Worm (Caenorhabditis elegans) whole organism, mixed stage, embryonic: ENCODE data around the gene degt-1.

Source experiments
- M03D4.4 ChIP-seq: sonication (generic microtip); optimal IDR thresholded peaks from 2 replicates; lab custom pipeline; 2017; ENCODE audit warnings: mild to moderate bottlenecking, missing genetic modification characterization, missing compliant biosample characterization
- bed-3 ChIP-seq: fragments of 200-800 bp; sonication (Bioruptor generic); optimal IDR thresholded peaks from 3 replicates; lab custom pipeline; 2018; ENCODE audit warnings: mild to moderate bottlenecking, missing genetic modification characterization, moderate library complexity, missing compliant biosample characterization
- blmp-1 ChIP-seq: fragments of 150-350 bp; optimal IDR thresholded peaks from 2 replicates; lab custom pipeline; 2014; ENCODE audit warnings: missing biosample characterization, missing genetic modification characterization
- ceh-39 ChIP-seq: fragments of 150-350 bp; optimal IDR thresholded peaks from 2 replicates; lab custom pipeline; 2014; ENCODE audit warnings: missing biosample characterization, missing genetic modification characterization
- ceh-83 ChIP-seq: fragments of 200-800 bp; sonication (Bioruptor generic); optimal IDR thresholded peaks from 2 replicates; lab custom pipeline; 2018; ENCODE audit warnings: mild to moderate bottlenecking, missing genetic modification characterization, missing compliant biosample characterization
- ces-1 ChIP-seq: fragments of 150-350 bp; optimal IDR thresholded peaks from 2 replicates; lab custom pipeline; 2014; ENCODE audit warnings: missing biosample characterization, missing genetic modification reagents, missing genetic modification characterization
- drap-1 ChIP-seq: fragments of 200-800 bp; sonication (Bioruptor generic); optimal IDR thresholded peaks from 3 replicates; lab custom pipeline; 2018; ENCODE audit warnings: mild to moderate bottlenecking, missing genetic modification characterization, missing compliant biosample characterization
- elt-1 ChIP-seq: sonication (generic microtip); optimal IDR thresholded peaks from 2 replicates; lab custom pipeline; 2017; ENCODE audit warnings: missing genetic modification characterization, mild to moderate bottlenecking, missing compliant biosample characterization, antibody characterized with exemption, moderate library complexity, borderline replicate concordance; ENCODE audit not compliant: insufficient read depth
- elt-3 ChIP-seq: fragments of 150-350 bp; optimal IDR thresholded peaks from 2 replicates; lab custom pipeline; 2014; ENCODE audit warnings: missing biosample characterization, missing genetic modification characterization
- ham-2 ChIP-seq: fragments of 200-800 bp; sonication (Bioruptor generic); optimal IDR thresholded peaks from 2 replicates; lab custom pipeline; 2018; ENCODE audit warnings: mild to moderate bottlenecking, missing genetic modification characterization, missing compliant biosample characterization
- lin-13 ChIP-seq: fragments of 150-350 bp; optimal IDR thresholded peaks from 2 replicates; lab custom pipeline; 2014; ENCODE audit warnings: missing biosample characterization, missing genetic modification characterization
- lin-32 ChIP-seq: fragments of 200-800 bp; sonication (Bioruptor generic); optimal IDR thresholded peaks from 2 replicates; lab custom pipeline; 2018; ENCODE audit warnings: mild to moderate bottlenecking, missing genetic modification characterization, missing compliant biosample characterization
- lsy-2 ChIP-seq: fragments of 150-350 bp; optimal IDR thresholded peaks from 2 replicates; lab custom pipeline; 2014; ENCODE audit warnings: missing biosample characterization, missing genetic modification characterization
- mab-5 ChIP-seq: fragments of 150-350 bp; optimal IDR thresholded peaks from 2 replicates; lab custom pipeline; 2014; ENCODE audit warnings: missing biosample characterization, missing genetic modification characterization
- mep-1 ChIP-seq: fragments of 150-350 bp; optimal IDR thresholded peaks from 2 replicates; lab custom pipeline; 2017; ENCODE audit warnings: missing biosample characterization, missing genetic modification reagents, missing genetic modification characterization, inconsistent platforms
- mls-2 ChIP-seq: sonication (generic microtip); optimal IDR thresholded peaks from 2 replicates; lab custom pipeline; 2016; ENCODE audit warnings: mild to moderate bottlenecking, missing genetic modification characterization, moderate library complexity, missing compliant biosample characterization
- nhr-2 ChIP-seq: fragments of 150-350 bp; optimal IDR thresholded peaks from 2 replicates; lab custom pipeline; 2014; ENCODE audit warnings: missing biosample characterization, missing genetic modification characterization
- nhr-237 ChIP-seq: fragments of 150-350 bp; optimal IDR thresholded peaks from 2 replicates; lab custom pipeline; 2014; ENCODE audit warnings: missing biosample characterization, missing genetic modification characterization
- nhr-28 ChIP-seq: fragments of 150-350 bp; optimal IDR thresholded peaks from 2 replicates; lab custom pipeline; 2014; ENCODE audit warnings: missing biosample characterization, missing genetic modification characterization
- nhr-76 ChIP-seq: sonication (generic microtip); optimal IDR thresholded peaks from 2 replicates; lab custom pipeline; 2017; ENCODE audit warnings: missing biosample characterization, missing genetic modification characterization
- pha-4 ChIP-seq: fragments of 150-350 bp; optimal IDR thresholded peaks from 2 replicates; lab custom pipeline; 2018; ENCODE audit warnings: missing biosample characterization, missing genetic modification reagents, missing genetic modification characterization
- sem-2 ChIP-seq: fragments of 200-800 bp; sonication (Bioruptor generic); optimal IDR thresholded peaks from 2 replicates; lab custom pipeline; 2018; ENCODE audit warnings: mild to moderate bottlenecking, missing genetic modification characterization, missing compliant biosample characterization
- snpc-4 ChIP-seq: fragments of 150-350 bp; optimal IDR thresholded peaks from 2 replicates; lab custom pipeline; 2014; ENCODE audit warnings: missing biosample characterization, missing genetic modification characterization
- sptf-1 ChIP-seq: sonication (generic microtip); optimal IDR thresholded peaks from 2 replicates; lab custom pipeline; 2017; ENCODE audit warnings: mild to moderate bottlenecking, missing genetic modification characterization, moderate library complexity, missing compliant biosample characterization
- tbx-8 ChIP-seq: fragments of 200-800 bp; sonication (Bioruptor generic); optimal IDR thresholded peaks from 2 replicates; lab custom pipeline; 2018; ENCODE audit warnings: mild to moderate bottlenecking, missing genetic modification characterization, moderate library complexity, missing compliant biosample characterization
- unc-120 ChIP-seq: sonication (generic microtip); optimal IDR thresholded peaks from 2 replicates; lab custom pipeline; 2017; ENCODE audit warnings: missing genetic modification characterization, missing compliant biosample characterization; ENCODE audit not compliant: poor library complexity, severe bottlenecking
- unc-39 ChIP-seq: fragments of 150-350 bp; optimal IDR thresholded peaks from 2 replicates; lab custom pipeline; 2014; ENCODE audit warnings: missing biosample characterization, missing genetic modification characterization

Gene degt-1

ce11 chrV:10516702-10517101, 23.4 kb upstream of the degt-1 start:
- TF ChIP-seq ces-1 (peak; percentile 48), ham-2 (no peak), mab-5 (tag; lab: Kevin White, UChicago) (no peak)

- TF ChIP-seq unc-39 (tag; lab: Kevin White, UChicago) (no peak), unc-120 (peak; percentile 46), mls-2 (tag; lab: Kevin White, UChicago) (no peak), nhr-2 (tag; lab: Kevin White, UChicago) (no peak), nhr-28 (tag; lab: Kevin White, UChicago) (no peak), blmp-1 (tag; lab: Kevin White, UChicago) (no peak), nhr-76 (tag; lab: Kevin White, UChicago) (no peak), lsy-2 (tag; lab: Kevin White, UChicago) (peak; percentile 25), mab-5 (tag; lab: Kevin White, UChicago) (no peak), snpc-4 (tag; lab: Kevin White, UChicago) (no peak), elt-3 (tag; lab: Kevin White, UChicago) (no peak), mep-1 (peak; percentile 2), drap-1 (GFP tag; lab: Kevin White, UChicago) (no peak), ceh-39 (tag; lab: Kevin White, UChicago) (no peak)
Observed at ce11 chrV:10525902-10526301, 14.2 kb upstream of the degt-1 start, which contains the start of the genes C35A5.8 and hda-11. Gene C35A5.8 (minus strand): TSS chrV:10525908. Gene hda-11 (plus strand): TSS chrV:10526184.

- TF ChIP-seq ceh-83 (GFP tag; lab: Kevin White, UChicago) (no peak), mab-5 (tag; lab: Kevin White, UChicago) (no peak), drap-1 (GFP tag; lab: Kevin White, UChicago) (no peak)
Observed at ce11 chrV:10528500-10528899, 11.6 kb upstream of the degt-1 start, which contains the start of gene F25D1.3. Gene F25D1.3 (plus strand): TSS chrV:10528724.

DNA sequence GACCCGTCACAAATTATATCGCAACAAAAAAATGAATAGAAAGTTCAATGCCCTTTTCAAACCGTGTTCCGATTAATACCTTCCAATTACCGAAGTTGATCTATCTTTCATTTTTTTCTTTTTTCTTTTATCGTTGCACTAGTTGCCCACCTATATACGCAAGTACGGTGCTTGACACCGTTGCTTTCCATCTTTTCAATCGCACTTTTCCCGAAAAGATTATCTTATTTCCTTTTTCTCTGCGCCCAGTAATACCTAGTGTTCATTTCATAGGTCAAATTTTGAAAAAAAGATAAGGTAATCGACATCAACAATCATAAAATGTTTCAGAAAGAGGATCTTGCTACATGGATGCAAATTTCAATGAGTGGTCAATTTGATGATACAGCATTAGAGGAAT, 10.5 kb upstream of the degt-1 start:
- TF ChIP-seq nhr-237 (tag; lab: Kevin White, UChicago) (no peak), blmp-1 (tag; lab: Kevin White, UChicago) (no peak), elt-3 (tag; lab: Kevin White, UChicago) (no peak), unc-39 (tag; lab: Kevin White, UChicago) (no peak), snpc-4 (tag; lab: Kevin White, UChicago) (no peak)

ce11 chrV:10532725-10533124, 7.4 kb upstream of the degt-1 start, which contains the start of gene txt-10:
Gene txt-10 (minus strand): TSS chrV:10532825.
- TF ChIP-seq elt-1 (tag; lab: Kevin White, UChicago) = no peak
- no peak for TF ChIP-seq unc-120
- TF ChIP-seq sptf-1 = no peak
- no peak for TF ChIP-seq nhr-28 (tag; lab: Kevin White, UChicago)
- no peak for TF ChIP-seq pha-4 (tag; lab: Kevin White, UChicago)
- TF ChIP-seq bed-3 (GFP tag; lab: Kevin White, UChicago) = no peak
- no peak for TF ChIP-seq lsy-2 (tag; lab: Kevin White, UChicago)
- TF ChIP-seq mep-1 = no peak
- no peak for TF ChIP-seq M03D4.4
- TF ChIP-seq mls-2 (tag; lab: Kevin White, UChicago) = no peak
- TF ChIP-seq ceh-83 (GFP tag; lab: Kevin White, UChicago) = no peak
- no peak for TF ChIP-seq lin-13 (tag; lab: Kevin White, UChicago)
- TF ChIP-seq elt-3 (tag; lab: Kevin White, UChicago) = no peak
- no peak for TF ChIP-seq sem-2 (GFP tag; lab: Kevin White, UChicago)
- TF ChIP-seq unc-39 (tag; lab: Kevin White, UChicago) = no peak
- TF ChIP-seq nhr-237 (tag; lab: Kevin White, UChicago) = no peak
- TF ChIP-seq mab-5 (tag; lab: Kevin White, UChicago) = no peak
- TF ChIP-seq lin-32 (GFP tag; lab: Kevin White, UChicago) = no peak
- no peak for TF ChIP-seq drap-1 (GFP tag; lab: Kevin White, UChicago)
- no peak for TF ChIP-seq tbx-8 (GFP tag; lab: Kevin White, UChicago)

ce11 chrV:10535325-10535724, 4.8 kb upstream of the degt-1 start:
- TF ChIP-seq ceh-39 (tag; lab: Kevin White, UChicago) (no peak), sem-2 (GFP tag; lab: Kevin White, UChicago) (no peak), pha-4 (tag; lab: Kevin White, UChicago) (no peak), sptf-1 (peak; percentile 6), unc-39 (tag; lab: Kevin White, UChicago) (no peak), drap-1 (GFP tag; lab: Kevin White, UChicago) (no peak), M03D4.4 (no peak)
